Worm (Caenorhabditis elegans) whole organism, L4 larva: ENCODE results near the gene ZK757.1.

Experiments used
- D1046.2 ChIP-seq: fragments of 200-800 bp; sonication (Bioruptor generic); IDR thresholded peaks from 2 replicates; pipeline ENCODE4 v1.3.6; 2022; ENCODE audit warnings: missing genetic modification characterization, missing compliant biosample characterization
- F26F4.8 ChIP-seq: fragments of 200-800 bp; sonication (Bioruptor generic); conservative IDR thresholded peaks from 2 replicates; pipeline ENCODE4 v1.3.6; 2022; ENCODE audit warnings: missing genetic modification characterization, missing compliant biosample characterization
- F37D6.2 ChIP-seq: sonication (generic microtip); optimal IDR thresholded peaks from 2 replicates; lab custom pipeline; 2016; ENCODE audit warnings: mild to moderate bottlenecking, missing genetic modification characterization, missing compliant biosample characterization
- R02D3.7 ChIP-seq: fragments of 150-350 bp; sonication (generic microtip); optimal IDR thresholded peaks from 3 replicates; lab custom pipeline; 2014; ENCODE audit warnings: missing biosample characterization, missing genetic modification characterization
- Y5F2A.4 ChIP-seq: fragments of 200-800 bp; sonication (Bioruptor generic); optimal IDR thresholded peaks from 2 replicates; lab custom pipeline; 2018; ENCODE audit warnings: mild to moderate bottlenecking, missing genetic modification characterization, missing compliant biosample characterization
- ZK337.2 ChIP-seq: fragments of 200-800 bp; sonication (Bioruptor generic); IDR thresholded peaks from 2 replicates; pipeline ENCODE4 v1.3.6; 2022; ENCODE audit warnings: missing genetic modification reagents, missing genetic modification characterization, missing compliant biosample characterization
- ZK546.5 ChIP-seq, 2 experiments: sonication (generic microtip); optimal IDR thresholded peaks; 2 replicates each; lab custom pipeline; 2017; ENCODE audit warnings: missing biosample characterization in 2 of 2, missing genetic modification characterization in 2 of 2
- arid-1 ChIP-seq: fragments of 200-800 bp; sonication (Bioruptor generic); conservative IDR thresholded peaks from 2 replicates; pipeline ENCODE4 v1.3.6; 2022; ENCODE audit warnings: missing genetic modification reagents, missing genetic modification characterization, missing compliant biosample characterization
- attf-4 ChIP-seq: sonication (generic microtip); optimal IDR thresholded peaks from 3 replicates; lab custom pipeline; 2017; ENCODE audit warnings: missing biosample characterization, missing genetic modification characterization
- ceh-32 ChIP-seq: sonication (generic microtip); optimal IDR thresholded peaks from 2 replicates; lab custom pipeline; 2016; ENCODE audit warnings: mild to moderate bottlenecking, missing genetic modification characterization, missing compliant biosample characterization; ENCODE audit not compliant: poor library complexity
- ces-1 ChIP-seq: fragments of 150-350 bp; sonication (generic microtip); optimal IDR thresholded peaks from 4 replicates; lab custom pipeline; 2014; ENCODE audit warnings: missing biosample characterization, missing genetic modification reagents, missing genetic modification characterization
- daf-8 ChIP-seq: fragments of 200-800 bp; sonication (Bioruptor generic); IDR thresholded peaks from 2 replicates; pipeline ENCODE4 v1.3.6; 2022; ENCODE audit warnings: missing genetic modification characterization, missing compliant biosample characterization
- dmd-6 ChIP-seq: fragments of 200-800 bp; sonication (Bioruptor generic); IDR thresholded peaks from 2 replicates; pipeline ENCODE4 v1.3.6; 2022; ENCODE audit warnings: missing genetic modification reagents, missing genetic modification characterization, missing compliant biosample characterization
- dpl-1 ChIP-seq: fragments of 150-350 bp; optimal IDR thresholded peaks from 2 replicates; lab custom pipeline; 2014; ENCODE audit warnings: missing biosample characterization, missing genetic modification reagents, missing genetic modification characterization
- duxl-1 ChIP-seq: sonication (generic microtip); optimal IDR thresholded peaks from 2 replicates; lab custom pipeline; 2016; ENCODE audit warnings: mild to moderate bottlenecking, missing genetic modification characterization, moderate library complexity, missing compliant biosample characterization; ENCODE audit not compliant: poor library complexity
- egl-27 ChIP-seq: sonication (generic microtip); optimal IDR thresholded peaks from 3 replicates; lab custom pipeline; 2017; ENCODE audit warnings: missing biosample characterization, missing genetic modification reagents, missing genetic modification characterization
- fkh-10 ChIP-seq: fragments of 150-350 bp; optimal IDR thresholded peaks from 2 replicates; lab custom pipeline; 2014; ENCODE audit warnings: missing biosample characterization, missing genetic modification reagents, missing genetic modification characterization
- hlh-11 ChIP-seq: fragments of 200-800 bp; sonication (Bioruptor generic); optimal IDR thresholded peaks from 2 replicates; lab custom pipeline; 2018; ENCODE audit warnings: mild to moderate bottlenecking, missing genetic modification characterization, missing compliant biosample characterization
- hlh-30 ChIP-seq: sonication (generic microtip); optimal IDR thresholded peaks from 2 replicates; lab custom pipeline; 2017; ENCODE audit warnings: antibody characterized with exemption, mild to moderate bottlenecking, missing genetic modification characterization, missing compliant biosample characterization; ENCODE audit not compliant: insufficient read depth
- lin-29 ChIP-seq: fragments of 200-800 bp; sonication (Bioruptor generic); IDR thresholded peaks from 2 replicates; pipeline ENCODE4 v1.3.6; 2022; ENCODE audit warnings: missing genetic modification reagents, missing genetic modification characterization, missing compliant biosample characterization
- lin-38 ChIP-seq: fragments of 200-800 bp; sonication (Bioruptor generic); IDR thresholded peaks from 2 replicates; pipeline ENCODE4 v1.3.6; 2022; ENCODE audit warnings: missing genetic modification reagents, missing genetic modification characterization, missing compliant biosample characterization
- lsy-2 ChIP-seq, 2 experiments: fragments of 150-350 bp in 1 of 2; sonication (generic microtip) in 1 of 2; optimal IDR thresholded peaks; 2 replicates each; lab custom pipeline; 2014 to 2017; ENCODE audit warnings: missing biosample characterization in 2 of 2, missing genetic modification characterization in 2 of 2
- madf-5 ChIP-seq, 2 experiments: fragments of 200-800 bp; sonication (Bioruptor generic); IDR thresholded peaks; 2 replicates each; pipeline ENCODE4 v1.3.6; 2022; ENCODE audit warnings: missing compliant biosample characterization in 2 of 2, missing genetic modification characterization in 2 of 2
- madf-9 ChIP-seq: fragments of 200-800 bp; sonication (Bioruptor generic); conservative IDR thresholded peaks from 2 replicates; pipeline ENCODE4 v1.3.6; 2022; ENCODE audit warnings: missing genetic modification reagents, missing genetic modification characterization, missing compliant biosample characterization
- mdl-1 ChIP-seq, 2 experiments: fragments of 150-350 bp in 1 of 2; sonication (generic microtip) in 1 of 2; optimal IDR thresholded peaks; 2 replicates each; lab custom pipeline; 2014 to 2017; ENCODE audit warnings: missing biosample characterization in 2 of 2, missing genetic modification characterization in 2 of 2
- mxl-3 ChIP-seq: fragments of 200-800 bp; sonication (Bioruptor generic); optimal IDR thresholded peaks from 2 replicates; lab custom pipeline; 2018; ENCODE audit warnings: mild to moderate bottlenecking, missing genetic modification characterization, missing compliant biosample characterization
- nhr-237 ChIP-seq: sonication (generic microtip); optimal IDR thresholded peaks from 2 replicates; lab custom pipeline; 2017; ENCODE audit warnings: missing biosample characterization, missing genetic modification characterization
- nhr-41 ChIP-seq: fragments of 200-800 bp; sonication (Bioruptor generic); IDR thresholded peaks from 2 replicates; pipeline ENCODE4 v1.3.6; 2022; ENCODE audit warnings: missing genetic modification reagents, missing genetic modification characterization, missing compliant biosample characterization
- nhr-6 ChIP-seq: fragments of 150-350 bp; optimal IDR thresholded peaks from 2 replicates; lab custom pipeline; 2014; ENCODE audit warnings: missing biosample characterization, missing genetic modification characterization
- nhr-76 ChIP-seq: fragments of 150-350 bp; optimal IDR thresholded peaks from 2 replicates; lab custom pipeline; 2014; ENCODE audit warnings: missing biosample characterization, missing genetic modification characterization
- nhr-77 ChIP-seq: fragments of 150-350 bp; optimal IDR thresholded peaks from 2 replicates; lab custom pipeline; 2014; ENCODE audit warnings: missing biosample characterization, missing genetic modification characterization
- pha-4 ChIP-seq, 2 experiments: fragments of 150-350 bp in 1 of 2; fragments of 200-800 bp in 1 of 2; sonication (Bioruptor generic) in 1 of 2; IDR thresholded peaks in 1 of 2; optimal IDR thresholded peaks in 1 of 2; 2 replicates each; pipeline versions ENCODE4 v1.3.6 to Lab custom; 2014 to 2022; ENCODE audit warnings: missing genetic modification characterization in 2 of 2, missing genetic modification reagents in 2 of 2, missing biosample characterization in 1 of 2, missing compliant biosample characterization in 1 of 2
- rbr-2 ChIP-seq: sonication (generic microtip); optimal IDR thresholded peaks from 2 replicates; lab custom pipeline; 2016; ENCODE audit warnings: missing genotype, missing genetic modification characterization, missing compliant biosample characterization
- skn-1 ChIP-seq: fragments of 150-350 bp; optimal IDR thresholded peaks from 2 replicates; lab custom pipeline; 2014; ENCODE audit warnings: missing biosample characterization, missing genetic modification characterization
- unc-130 ChIP-seq: sonication (generic microtip); optimal IDR thresholded peaks from 2 replicates; lab custom pipeline; 2016; ENCODE audit warnings: missing genetic modification reagents, missing genetic modification characterization, missing compliant biosample characterization
- unc-39 ChIP-seq: sonication (generic microtip); optimal IDR thresholded peaks from 2 replicates; lab custom pipeline; 2017; ENCODE audit warnings: missing biosample characterization, missing genetic modification characterization
- vab-7 ChIP-seq: fragments of 200-800 bp; sonication (Bioruptor generic); IDR thresholded peaks from 2 replicates; pipeline ENCODE4 v1.3.6; 2022; ENCODE audit warnings: missing genetic modification reagents, missing genetic modification characterization, missing compliant biosample characterization
- zag-1 ChIP-seq: fragments of 150-350 bp; optimal IDR thresholded peaks from 2 replicates; lab custom pipeline; 2014; ENCODE audit warnings: missing biosample characterization, missing genetic modification characterization
- zfp-2 ChIP-seq: sonication (generic microtip); optimal IDR thresholded peaks from 2 replicates; lab custom pipeline; 2016; ENCODE audit warnings: mild to moderate bottlenecking, missing genetic modification characterization, missing compliant biosample characterization
- zip-11 ChIP-seq: fragments of 200-800 bp; sonication (Bioruptor generic); IDR thresholded peaks from 2 replicates; pipeline ENCODE4 v1.3.6; 2022; ENCODE audit warnings: missing genetic modification characterization, missing compliant biosample characterization
- ztf-11 ChIP-seq: fragments of 150-350 bp; optimal IDR thresholded peaks from 2 replicates; lab custom pipeline; 2014; ENCODE audit warnings: missing biosample characterization, missing genetic modification characterization
- ztf-7 ChIP-seq: fragments of 150-350 bp; optimal IDR thresholded peaks from 2 replicates; lab custom pipeline; 2014; ENCODE audit warnings: missing biosample characterization, missing genetic modification characterization

ZK757.1 gene

ce11 chrIII:9867780-9868503, 3.0 kb downstream of the ZK757.1 start, which contains the start of gene dhhc-4 (continued):
- TF ChIP-seq madf-9 (GFP tag; lab: Robert Waterston, UW) (no peak; the same call in 1 of the 2 replicates), zag-1 (tag; lab: Kevin White, UChicago) (no peak), D1046.2 (GFP tag; lab: Robert Waterston, UW) (no peak), lsy-2 (tag; optimal IDR thresholded peaks at IDR 0.05; lab: Kevin White, UChicago) (peak in 1 of 2 experiments; percentile 71), ZK546.5 (tag; optimal IDR thresholded peaks at IDR 0.05; lab: Kevin White, UChicago) (no peak)

ce11 chrIII:9867352-9867751, 3.6 kb downstream of the ZK757.1 start:
- TF ChIP-seq F26F4.8 (GFP tag; lab: Robert Waterston, UW), result no peak
- 0 out of 2 replicates have a peak, but pooled peaks have one; percentile 16 for TF ChIP-seq dmd-6 (GFP tag; lab: Robert Waterston, UW)
- no peak for TF ChIP-seq unc-39 (tag; lab: Kevin White, UChicago)
- TF ChIP-seq ztf-7 (tag; lab: Kevin White, UChicago), result no peak
- TF ChIP-seq pha-4 (GFP tag; IDR thresholded peaks at IDR 0.05; lab: Robert Waterston, UW), result no peak
- TF ChIP-seq pha-4 (tag; optimal IDR thresholded peaks at IDR 0.05; lab: Kevin White, UChicago), result no peak
- no peak for TF ChIP-seq egl-27 (tag; lab: Kevin White, UChicago)
- no peak for TF ChIP-seq arid-1 (GFP tag; lab: Robert Waterston, UW)
- no peak for TF ChIP-seq madf-5 (GFP tag; IDR thresholded peaks at IDR 0.05; lab: Robert Waterston, UW)
- TF ChIP-seq zip-11 (GFP tag; lab: Robert Waterston, UW), result no peak
- TF ChIP-seq attf-4 (tag; lab: Kevin White, UChicago), result no peak
- TF ChIP-seq Y5F2A.4 (GFP tag; lab: Kevin White, UChicago), result no peak
- no peak for TF ChIP-seq nhr-41 (GFP tag; lab: Robert Waterston, UW)
- TF ChIP-seq fkh-10, result peak; percentile 22
- TF ChIP-seq mxl-3 (GFP tag; lab: Kevin White, UChicago), result peak; percentile 12
- peak; percentile 51 for TF ChIP-seq ces-1
- peak; percentile 10 for TF ChIP-seq hlh-30 (tag; lab: Kevin White, UChicago)
- no peak for TF ChIP-seq madf-9 (GFP tag; lab: Robert Waterston, UW)
- no peak for TF ChIP-seq lin-29 (GFP tag; lab: Robert Waterston, UW)

ce11 chrIII:9862469-9862868, 8.5 kb downstream of the ZK757.1 start:
- TF ChIP-seq duxl-1 (tag; lab: Kevin White, UChicago), result no peak
- no peak for TF ChIP-seq ZK337.2
- no peak for TF ChIP-seq zfp-2 (tag; lab: Kevin White, UChicago)
- no peak for TF ChIP-seq ceh-32
- TF ChIP-seq daf-8 (GFP tag; lab: Robert Waterston, UW), result no peak
- TF ChIP-seq lsy-2 (tag; optimal IDR thresholded peaks at IDR 0.05; lab: Kevin White, UChicago), result peak in 1 of 2 experiments; percentile 56
- TF ChIP-seq, all 104 proteins: peak for 1

- peak; percentile 4 for TF ChIP-seq nhr-77 (tag; lab: Kevin White, UChicago)
- no peak for TF ChIP-seq skn-1 (tag; lab: Kevin White, UChicago)
- peak; percentile 88 for TF ChIP-seq vab-7 (GFP tag; lab: Robert Waterston, UW)
- TF ChIP-seq nhr-237 (tag; lab: Kevin White, UChicago), result no peak
- no peak for TF ChIP-seq R02D3.7 (tag; lab: Kevin White, UChicago)
- peak; percentile 73 for TF ChIP-seq rbr-2 (tag; lab: Kevin White, UChicago)
- TF ChIP-seq fkh-10, result peak; percentile 8
- TF ChIP-seq mdl-1 (tag; optimal IDR thresholded peaks at IDR 0.05; lab: Kevin White, UChicago), result no peak
- TF ChIP-seq madf-9 (GFP tag; lab: Robert Waterston, UW), result peak; percentile 89
- no peak for TF ChIP-seq nhr-6
- TF ChIP-seq daf-8 (GFP tag; lab: Robert Waterston, UW), result no peak
- peak; percentile 44 for TF ChIP-seq F37D6.2 (tag; lab: Kevin White, UChicago)
- TF ChIP-seq hlh-11 (tag; lab: Kevin White, UChicago), result peak; percentile 30
- peak; percentile 37 for TF ChIP-seq dpl-1 (GFP tag; lab: Kevin White, UChicago)
- TF ChIP-seq unc-130 (GFP tag; lab: Kevin White, UChicago), result peak; percentile 36
- no peak for TF ChIP-seq ztf-11 (tag; lab: Kevin White, UChicago)
- TF ChIP-seq nhr-76 (tag; lab: Kevin White, UChicago), result no peak
- TF ChIP-seq lin-38, result peak; percentile 82
These were observed 9.2 kb downstream of the ZK757.1 start for ce11 chrIII:9861470-9862342.
